Worm (Caenorhabditis elegans) whole organism, mixed stage, embryonic: ENCODE measurements around the gene F14D7.8.

Experiments used
- ceh-83 ChIP-seq: fragments of 200-800 bp; sonication (Bioruptor generic); optimal IDR thresholded peaks from 2 replicates; lab custom pipeline; 2018; ENCODE audit warnings: mild to moderate bottlenecking, missing genetic modification characterization, missing compliant biosample characterization
- drap-1 ChIP-seq: fragments of 200-800 bp; sonication (Bioruptor generic); optimal IDR thresholded peaks from 3 replicates; lab custom pipeline; 2018; ENCODE audit warnings: mild to moderate bottlenecking, missing genetic modification characterization, missing compliant biosample characterization
- lin-13 ChIP-seq: fragments of 150-350 bp; optimal IDR thresholded peaks from 2 replicates; lab custom pipeline; 2014; ENCODE audit warnings: missing biosample characterization, missing genetic modification characterization
- lsy-2 ChIP-seq: fragments of 150-350 bp; optimal IDR thresholded peaks from 2 replicates; lab custom pipeline; 2014; ENCODE audit warnings: missing biosample characterization, missing genetic modification characterization
- mab-5 ChIP-seq: fragments of 150-350 bp; optimal IDR thresholded peaks from 2 replicates; lab custom pipeline; 2014; ENCODE audit warnings: missing biosample characterization, missing genetic modification characterization
- mep-1 ChIP-seq: fragments of 150-350 bp; optimal IDR thresholded peaks from 2 replicates; lab custom pipeline; 2017; ENCODE audit warnings: missing biosample characterization, missing genetic modification reagents, missing genetic modification characterization, inconsistent platforms
- nhr-12 ChIP-seq: fragments of 150-350 bp; optimal IDR thresholded peaks from 2 replicates; lab custom pipeline; 2014; ENCODE audit warnings: missing biosample characterization, missing genetic modification characterization
- nhr-237 ChIP-seq: fragments of 150-350 bp; optimal IDR thresholded peaks from 2 replicates; lab custom pipeline; 2014; ENCODE audit warnings: missing biosample characterization, missing genetic modification characterization
- nhr-28 ChIP-seq: fragments of 150-350 bp; optimal IDR thresholded peaks from 2 replicates; lab custom pipeline; 2014; ENCODE audit warnings: missing biosample characterization, missing genetic modification characterization
- nhr-76 ChIP-seq: sonication (generic microtip); optimal IDR thresholded peaks from 2 replicates; lab custom pipeline; 2017; ENCODE audit warnings: missing biosample characterization, missing genetic modification characterization
- pha-4 ChIP-seq: fragments of 150-350 bp; optimal IDR thresholded peaks from 2 replicates; lab custom pipeline; 2018; ENCODE audit warnings: missing biosample characterization, missing genetic modification reagents, missing genetic modification characterization
- sem-2 ChIP-seq: fragments of 200-800 bp; sonication (Bioruptor generic); optimal IDR thresholded peaks from 2 replicates; lab custom pipeline; 2018; ENCODE audit warnings: mild to moderate bottlenecking, missing genetic modification characterization, missing compliant biosample characterization
- unc-62 ChIP-seq: fragments of 150-350 bp; optimal IDR thresholded peaks from 2 replicates; lab custom pipeline; 2014; ENCODE audit warnings: missing biosample characterization, missing genetic modification reagents, missing genetic modification characterization
- ztf-11 ChIP-seq: fragments of 150-350 bp; optimal IDR thresholded peaks from 2 replicates; lab custom pipeline; 2014; ENCODE audit warnings: missing biosample characterization, missing genetic modification characterization

ce11 chrV:14328806-14329205, 16.2 kb upstream of the F14D7.8 start, which contains the start of gene pepm-1:
- TF ChIP-seq lsy-2 (no peak), nhr-28 (tag; lab: Kevin White, UChicago) (no peak), nhr-76 (no peak), lin-13 (no peak), ztf-11 (no peak), sem-2 (GFP tag; lab: Kevin White, UChicago) (no peak), ceh-83 (GFP tag; lab: Kevin White, UChicago) (no peak), nhr-237 (tag; lab: Kevin White, UChicago) (no peak), drap-1 (GFP tag; lab: Kevin White, UChicago) (no peak), mep-1 (tag; lab: Kevin White, UChicago) (no peak), mab-5 (no peak), nhr-12 (tag; lab: Kevin White, UChicago) (no peak), unc-62 (GFP tag; lab: Kevin White, UChicago) (no peak), pha-4 (tag; lab: Kevin White, UChicago) (no peak)
